Fruit fly (Drosophila melanogaster) whole organism, embryonic: Measurements from ENCODE around the gene Vha100-2.
A peak's percentile ranks its signal among the peaks of the same experiment; 100 is the strongest.

Source experiments
- Atf-2 ChIP-seq: fragments of 200-800 bp; sonication (Bioruptor generic); optimal IDR thresholded peaks from 2 replicates; lab custom pipeline; 2016; ENCODE audit warnings: missing biosample characterization, missing genetic modification characterization
- Atf6 ChIP-seq: fragments of 200-800 bp; sonication (Bioruptor generic); IDR thresholded peaks from 2 replicates; pipeline ENCODE4 v1.3.6; 2022; ENCODE audit warnings: missing biosample characterization, missing genetic modification characterization
- B-H1 ChIP-seq: fragments of 200-800 bp; sonication (Bioruptor generic); IDR thresholded peaks from 3 replicates; pipeline ENCODE4 v1.3.6; 2022; ENCODE audit warnings: missing biosample characterization, missing genetic modification characterization
- B-H2 ChIP-seq: fragments of 200-800 bp; sonication (Bioruptor generic); optimal IDR thresholded peaks from 2 replicates; lab custom pipeline; 2018; ENCODE audit warnings: missing biosample characterization, mild to moderate bottlenecking, missing genetic modification characterization
- CG10147 ChIP-seq: fragments of 200-800 bp; sonication (Bioruptor generic); optimal IDR thresholded peaks from 2 replicates; lab custom pipeline; 2019; ENCODE audit warnings: missing biosample characterization, mild to moderate bottlenecking, missing genetic modification characterization, moderate library complexity
- CG12236 ChIP-seq: fragments of 200-800 bp; sonication (Bioruptor generic); optimal IDR thresholded peaks from 2 replicates; lab custom pipeline; 2016; ENCODE audit warnings: missing biosample characterization, missing genetic modification characterization
- CG12769 ChIP-seq: fragments of 200-800 bp; sonication (Bioruptor generic); optimal IDR thresholded peaks from 2 replicates; lab custom pipeline; 2019; ENCODE audit warnings: missing biosample characterization, mild to moderate bottlenecking, missing genetic modification characterization, moderate library complexity
- CG13296 ChIP-seq: fragments of 200-800 bp; sonication (Bioruptor generic); optimal IDR thresholded peaks from 3 replicates; lab custom pipeline; 2018; ENCODE audit warnings: missing biosample characterization, mild to moderate bottlenecking, missing genetic modification characterization
- CG14014 ChIP-seq: fragments of 200-800 bp; sonication (Bioruptor generic); IDR thresholded peaks from 2 replicates; pipeline ENCODE4 v1.3.6; 2022; ENCODE audit warnings: missing biosample characterization, missing genetic modification characterization
- CG14050 ChIP-seq: fragments of 200-800 bp; sonication (Bioruptor generic); IDR thresholded peaks from 3 replicates; pipeline ENCODE4 v1.3.6; 2022; ENCODE audit warnings: missing biosample characterization, missing genetic modification characterization
- CG14667 ChIP-seq: fragments of 200-800 bp; sonication (Bioruptor generic); IDR thresholded peaks from 2 replicates; pipeline ENCODE4 v1.3.6; 2022; ENCODE audit warnings: missing biosample characterization, missing genetic modification characterization
- CG15011 ChIP-seq: fragments of 200-800 bp; sonication (Bioruptor generic); optimal IDR thresholded peaks from 3 replicates; lab custom pipeline; 2018; ENCODE audit warnings: missing biosample characterization, mild to moderate bottlenecking, missing genetic modification characterization
- CG15269 ChIP-seq: fragments of 200-800 bp; sonication (Bioruptor generic); optimal IDR thresholded peaks from 2 replicates; lab custom pipeline; 2018; ENCODE audit warnings: missing biosample characterization, mild to moderate bottlenecking, missing genetic modification characterization, moderate library complexity
- CG1832 ChIP-seq: fragments of 200-800 bp; sonication (Bioruptor generic); optimal IDR thresholded peaks from 2 replicates; lab custom pipeline; 2017; ENCODE audit warnings: missing biosample characterization, mild to moderate bottlenecking, missing genetic modification characterization, inconsistent platforms
- CG32767 ChIP-seq: fragments of 200-800 bp; sonication (Bioruptor generic); IDR thresholded peaks from 2 replicates; pipeline ENCODE4 v1.3.6; 2022; ENCODE audit warnings: missing biosample characterization, missing genetic modification characterization
- CG3281 ChIP-seq: fragments of 200-800 bp; sonication (Bioruptor generic); optimal IDR thresholded peaks from 3 replicates; lab custom pipeline; 2017; ENCODE audit warnings: missing biosample characterization, mild to moderate bottlenecking, missing genetic modification characterization
- CG3847 ChIP-seq: fragments of 200-800 bp; sonication (Bioruptor generic); IDR thresholded peaks from 2 replicates; pipeline ENCODE4 v1.3.6; 2022; ENCODE audit warnings: missing biosample characterization, missing genetic modification characterization
- CG4820 ChIP-seq: fragments of 200-800 bp; sonication (Bioruptor generic); optimal IDR thresholded peaks from 3 replicates; lab custom pipeline; 2016; ENCODE audit warnings: missing biosample characterization, missing genetic modification characterization
- CG6813 ChIP-seq: fragments of 200-800 bp; sonication (Bioruptor generic); optimal IDR thresholded peaks from 2 replicates; lab custom pipeline; 2017; ENCODE audit warnings: missing biosample characterization, missing genetic modification characterization, mild to moderate bottlenecking, moderate library complexity, missing genetic modification reagents
- CG8478 ChIP-seq: fragments of >200 bp; optimal IDR thresholded peaks from 2 replicates; lab custom pipeline; 2018
- CG8765 ChIP-seq: fragments of 200-800 bp; sonication (Bioruptor generic); IDR thresholded peaks from 2 replicates; pipeline ENCODE4 v1.3.6; 2022; ENCODE audit warnings: missing biosample characterization, missing genetic modification characterization
- CoRest ChIP-seq: fragments of 200-800 bp; sonication (Bioruptor generic); optimal IDR thresholded peaks from 3 replicates; lab custom pipeline; 2018; ENCODE audit warnings: missing biosample characterization, mild to moderate bottlenecking, missing genetic modification characterization, moderate library complexity
- E2f2 ChIP-seq: fragments of 200-800 bp; sonication (Bioruptor generic); IDR thresholded peaks from 2 replicates; pipeline ENCODE4 v1.3.6; 2022; ENCODE audit warnings: missing biosample characterization, missing genetic modification characterization
- Gug ChIP-seq: fragments of 200-800 bp; sonication (Bioruptor generic); IDR thresholded peaks from 4 replicates; pipeline ENCODE4 v1.3.6; 2022; ENCODE audit warnings: missing biosample characterization, missing genetic modification characterization
- HLHmδ ChIP-seq: fragments of 200-800 bp; sonication (Bioruptor generic); optimal IDR thresholded peaks from 2 replicates; lab custom pipeline; 2018; ENCODE audit warnings: missing biosample characterization, mild to moderate bottlenecking, missing genetic modification characterization, moderate library complexity
- Jarid2 ChIP-seq: fragments of 200-800 bp; sonication (Bioruptor generic); optimal IDR thresholded peaks from 3 replicates; lab custom pipeline; 2017; ENCODE audit warnings: mild to moderate bottlenecking, missing biosample characterization, missing genetic modification reagents, missing genetic modification characterization
- Mes4 ChIP-seq: fragments of 200-800 bp; sonication (Bioruptor generic); optimal IDR thresholded peaks from 2 replicates; lab custom pipeline; 2016; ENCODE audit warnings: missing biosample characterization, missing genetic modification characterization
- NC2β ChIP-seq: fragments of 200-800 bp; sonication (Bioruptor generic); optimal IDR thresholded peaks from 2 replicates; lab custom pipeline; 2016; ENCODE audit warnings: missing biosample characterization, missing genetic modification characterization
- Poxn ChIP-seq: fragments of 200-800 bp; sonication (Bioruptor generic); IDR thresholded peaks from 2 replicates; pipeline ENCODE4 v1.3.6; 2022; ENCODE audit warnings: missing biosample characterization, missing genetic modification characterization
- Ravus ChIP-seq: fragments of 200-800 bp; sonication (Bioruptor generic); IDR thresholded peaks from 2 replicates; pipeline ENCODE4 v1.3.6; 2022; ENCODE audit warnings: missing biosample characterization, missing genetic modification characterization
- Rfx ChIP-seq: fragments of 200-800 bp; sonication (Bioruptor generic); IDR thresholded peaks from 2 replicates; pipeline ENCODE4 v1.3.6; 2022; ENCODE audit warnings: missing biosample characterization, missing genetic modification characterization
- Spps ChIP-seq: fragments of 200-800 bp; sonication (Bioruptor generic); optimal IDR thresholded peaks from 2 replicates; lab custom pipeline; 2018; ENCODE audit warnings: missing biosample characterization, mild to moderate bottlenecking, missing genetic modification characterization
- Trl ChIP-seq, 3 experiments: fragments of >200 bp in 2 of 3; fragments of 200-800 bp in 1 of 3; sonication (Bioruptor generic) in 1 of 3; optimal IDR thresholded peaks; 2 replicates in 1 of 3; 3 replicates in 2 of 3; lab custom pipeline; 2016 to 2017; ENCODE audit warnings: missing biosample characterization in 1 of 3, missing genetic modification characterization in 1 of 3
- ab ChIP-seq: fragments of 200-800 bp; sonication (Bioruptor generic); optimal IDR thresholded peaks from 2 replicates; lab custom pipeline; 2016; ENCODE audit warnings: missing biosample characterization, missing genetic modification characterization
- ato ChIP-seq: fragments of 200-800 bp; sonication (Bioruptor generic); IDR thresholded peaks from 2 replicates; pipeline ENCODE4 v1.3.6; 2022; ENCODE audit warnings: missing biosample characterization, missing genetic modification characterization; ENCODE audit not compliant: partially characterized antibody
- bbx ChIP-seq: fragments of 200-800 bp; sonication (Bioruptor generic); IDR thresholded peaks from 2 replicates; pipeline ENCODE4 v1.3.6; 2022; ENCODE audit warnings: missing biosample characterization, missing genetic modification characterization; ENCODE audit not compliant: partially characterized antibody
- bcd ChIP-seq: fragments of 200-800 bp; sonication (Bioruptor generic); optimal IDR thresholded peaks from 2 replicates; lab custom pipeline; 2017; ENCODE audit warnings: missing biosample characterization, mild to moderate bottlenecking, missing genetic modification characterization
- corto ChIP-seq: fragments of 200-800 bp; sonication (Bioruptor generic); optimal IDR thresholded peaks from 2 replicates; lab custom pipeline; 2016; ENCODE audit warnings: missing biosample characterization, mild to moderate bottlenecking, missing genetic modification characterization, moderate library complexity
- cwo ChIP-seq: fragments of 200-800 bp; sonication (Bioruptor generic); optimal IDR thresholded peaks from 3 replicates; lab custom pipeline; 2017; ENCODE audit warnings: missing biosample characterization, missing genetic modification characterization, mild to moderate bottlenecking, moderate library complexity, missing genetic modification reagents
- dati ChIP-seq: fragments of 200-800 bp; sonication (Bioruptor generic); IDR thresholded peaks from 2 replicates; pipeline ENCODE4 v1.3.6; 2022; ENCODE audit warnings: missing biosample characterization, missing genetic modification characterization
- en ChIP-seq: fragments of 200-800 bp; sonication (Bioruptor generic); optimal IDR thresholded peaks from 2 replicates; lab custom pipeline; 2016; ENCODE audit warnings: missing biosample characterization, missing genetic modification characterization
- hkb ChIP-seq, 2 experiments: fragments of 200-800 bp in 1 of 2; fragments of >200 bp in 1 of 2; sonication (Bioruptor generic) in 1 of 2; IDR thresholded peaks in 1 of 2; optimal IDR thresholded peaks in 1 of 2; 2 replicates each; pipeline versions ENCODE4 v1.3.6 to Lab custom; 2017 to 2022; ENCODE audit warnings: missing biosample characterization in 1 of 2, missing genetic modification characterization in 1 of 2
- kah ChIP-seq: fragments of 200-800 bp; sonication (Bioruptor generic); optimal IDR thresholded peaks from 2 replicates; lab custom pipeline; 2018; ENCODE audit warnings: missing biosample characterization, mild to moderate bottlenecking, missing genetic modification characterization
- lov ChIP-seq, 2 experiments: fragments of 200-800 bp in 1 of 2; fragments of >200 bp in 1 of 2; sonication (Bioruptor generic) in 1 of 2; IDR thresholded peaks in 1 of 2; optimal IDR thresholded peaks in 1 of 2; 2 replicates in 1 of 2; 3 replicates in 1 of 2; pipeline versions ENCODE4 v1.3.6 to Lab custom; 2017 to 2022; ENCODE audit warnings: missing biosample characterization in 1 of 2, missing genetic modification characterization in 1 of 2
- nmo ChIP-seq: fragments of 200-800 bp; sonication (Bioruptor generic); optimal IDR thresholded peaks from 2 replicates; lab custom pipeline; 2018; ENCODE audit warnings: missing biosample characterization, mild to moderate bottlenecking, missing genetic modification characterization, moderate library complexity
- odd ChIP-seq: fragments of 200-800 bp; sonication (Bioruptor generic); optimal IDR thresholded peaks from 2 replicates; lab custom pipeline; 2017; ENCODE audit warnings: missing biosample characterization, mild to moderate bottlenecking, missing genetic modification characterization
- pho ChIP-seq: fragments of 200-800 bp; sonication (Bioruptor generic); optimal IDR thresholded peaks from 2 replicates; lab custom pipeline; 2016; ENCODE audit warnings: missing biosample characterization, missing genetic modification characterization
- ro ChIP-seq: fragments of 200-800 bp; sonication (Bioruptor generic); IDR thresholded peaks from 2 replicates; pipeline ENCODE4 v1.3.6; 2022; ENCODE audit warnings: missing biosample characterization, missing genetic modification characterization
- slou ChIP-seq: fragments of 200-800 bp; sonication (Bioruptor generic); optimal IDR thresholded peaks from 3 replicates; lab custom pipeline; 2016; ENCODE audit warnings: missing biosample characterization, missing genetic modification characterization
- sug ChIP-seq: fragments of 200-800 bp; optimal IDR thresholded peaks from 2 replicates; lab custom pipeline; 2019; ENCODE audit warnings: missing biosample characterization, mild to moderate bottlenecking, missing genetic modification characterization, moderate library complexity

Vha100-2 gene

dm6 chr3R:18404713-18405112 is 5.7 kb upstream of the Vha100-2 start, which contains the start of gene CG7685 (continued):
- TF ChIP-seq CG14050 (GFP tag; lab: Robert Waterston, UW) (peak; percentile 47; the same call in 2 of the 3 replicates), CG13296 (GFP tag; lab: Kevin White, UChicago) (peak; percentile 77), NC2β (GFP tag; lab: Kevin White, UChicago) (peak; percentile 60), CoRest (tag; lab: Kevin White, UChicago) (peak; percentile 59), Mes4 (GFP tag; lab: Kevin White, UChicago) (peak; percentile 8), ro (no peak), Trl (optimal IDR thresholded peaks at IDR 0.05; lab: Kevin White, UChicago) (no peak), Trl (GFP tag; optimal IDR thresholded peaks at IDR 0.05; lab: Kevin White, UChicago) (peak; percentile 72), CG6813 (no peak), HLHmδ (GFP tag; lab: Kevin White, UChicago) (no peak), CG3281 (GFP tag; lab: Kevin White, UChicago) (peak; percentile 77), cwo (GFP tag; lab: Kevin White, UChicago) (peak; percentile 40), E2f2 (GFP tag; lab: Robert Waterston, UW) (peak; percentile 83), hkb (optimal IDR thresholded peaks at IDR 0.05; lab: Kevin White, UChicago) (no peak), hkb (GFP tag; IDR thresholded peaks at IDR 0.05; lab: Robert Waterston, UW) (peak; percentile 59), bbx (GFP tag; lab: Robert Waterston, UW) (no peak), en (peak; percentile 38), sug (peak; percentile 65), lov (optimal IDR thresholded peaks at IDR 0.05; lab: Kevin White, UChicago) (no peak), lov (GFP tag; IDR thresholded peaks at IDR 0.05; lab: Robert Waterston, UW) (no peak), Jarid2 (no peak), CG4820 (GFP tag; lab: Kevin White, UChicago) (peak; percentile 19), Gug (0 out of 4 replicates have a peak, but pooled peaks have one; percentile 5), odd (GFP tag; lab: Kevin White, UChicago) (peak; percentile 42), B-H1 (GFP tag; lab: Robert Waterston, UW) (no peak; the same call in 2 of the 3 replicates), bcd (peak; percentile 36), pho (peak; percentile 68), Atf6 (GFP tag; lab: Robert Waterston, UW) (peak; percentile 66), Ravus (GFP tag; lab: Robert Waterston, UW) (no peak), CG14014 (peak; percentile 57; the same call in 1 of the 2 replicates), CG15011 (GFP tag; lab: Kevin White, UChicago) (no peak), CG14667 (GFP tag; lab: Robert Waterston, UW) (no peak), CG8478 (no peak), CG8765 (GFP tag; lab: Robert Waterston, UW) (no peak), kah (GFP tag; lab: Kevin White, UChicago) (peak; percentile 56), dati (GFP tag; lab: Robert Waterston, UW) (no peak), CG3847 (peak; percentile 85), CG32767 (GFP tag; lab: Robert Waterston, UW) (no peak), Poxn (no peak), CG12236 (GFP tag; lab: Kevin White, UChicago) (no peak), CG12769 (tag; lab: Kevin White, UChicago) (peak; percentile 58), CG1832 (GFP tag; lab: Kevin White, UChicago) (no peak), slou (GFP tag; lab: Kevin White, UChicago) (no peak), CG15269 (peak; percentile 73), Spps (tag; lab: Kevin White, UChicago) (no peak), CG10147 (GFP tag; lab: Kevin White, UChicago) (peak; percentile 54), Rfx (GFP tag; lab: Robert Waterston, UW) (peak; percentile 77), Atf-2 (peak; percentile 64), B-H2 (GFP tag; lab: Kevin White, UChicago) (peak; percentile 89), corto (no peak), nmo (GFP tag; lab: Kevin White, UChicago) (peak; percentile 45), ab (GFP tag; lab: Kevin White, UChicago) (no peak), ato (no peak)
